Fruit fly (Drosophila melanogaster) whole organism, embryonic: ENCODE data around the gene Sp1.
A peak's percentile ranks its signal among the peaks of the same experiment; 100 is the strongest.

Experiments
- Aef1 ChIP-seq: fragments of 200-800 bp; sonication (Bioruptor generic); IDR thresholded peaks from 3 replicates; pipeline ENCODE4 v1.3.6; 2022; ENCODE audit warnings: missing biosample characterization, missing genetic modification characterization
- Bdp1 ChIP-seq: fragments of 200-800 bp; sonication (Bioruptor generic); optimal IDR thresholded peaks from 3 replicates; lab custom pipeline; 2016; ENCODE audit warnings: missing biosample characterization, missing genetic modification characterization
- BtbVII ChIP-seq: fragments of 200-800 bp; sonication (Bioruptor generic); optimal IDR thresholded peaks from 3 replicates; lab custom pipeline; 2017; ENCODE audit warnings: missing biosample characterization, mild to moderate bottlenecking, missing genetic modification characterization
- CG10321 ChIP-seq: fragments of 200-800 bp; sonication (Bioruptor generic); IDR thresholded peaks from 2 replicates; pipeline ENCODE4 v1.3.6; 2022; ENCODE audit warnings: missing biosample characterization, missing genetic modification characterization
- CG10979 ChIP-seq: fragments of 200-800 bp; sonication (Bioruptor generic); optimal IDR thresholded peaks from 2 replicates; lab custom pipeline; 2018; ENCODE audit warnings: missing biosample characterization, mild to moderate bottlenecking, missing genetic modification characterization, moderate library complexity
- CG11504 ChIP-seq: fragments of 200-800 bp; sonication (Bioruptor generic); optimal IDR thresholded peaks from 3 replicates; lab custom pipeline; 2019; ENCODE audit warnings: missing biosample characterization, mild to moderate bottlenecking, missing genetic modification characterization, moderate library complexity
- CG1233 ChIP-seq: fragments of 200-800 bp; sonication (Bioruptor generic); optimal IDR thresholded peaks from 4 replicates; lab custom pipeline; 2018; ENCODE audit warnings: missing biosample characterization, mild to moderate bottlenecking, missing genetic modification characterization
- CG13296 ChIP-seq: fragments of 200-800 bp; sonication (Bioruptor generic); optimal IDR thresholded peaks from 3 replicates; lab custom pipeline; 2018; ENCODE audit warnings: missing biosample characterization, mild to moderate bottlenecking, missing genetic modification characterization
- CG13624 ChIP-seq: fragments of 200-800 bp; sonication (Bioruptor generic); optimal IDR thresholded peaks from 2 replicates; lab custom pipeline; 2016; ENCODE audit warnings: missing biosample characterization, missing genetic modification characterization
- CG14710 ChIP-seq: fragments of 200-800 bp; sonication (Bioruptor generic); optimal IDR thresholded peaks from 3 replicates; lab custom pipeline; 2019; ENCODE audit warnings: missing biosample characterization, mild to moderate bottlenecking, missing genetic modification characterization, moderate library complexity
- CG14860 ChIP-seq: fragments of 200-800 bp; sonication (Bioruptor generic); IDR thresholded peaks from 3 replicates; pipeline ENCODE4 v1.3.6; 2022; ENCODE audit warnings: missing biosample characterization, missing genetic modification characterization; ENCODE audit not compliant: partially characterized antibody
- CG17568 ChIP-seq: fragments of 200-800 bp; sonication (Bioruptor generic); optimal IDR thresholded peaks from 2 replicates; lab custom pipeline; 2018; ENCODE audit warnings: missing biosample characterization, mild to moderate bottlenecking, missing genetic modification characterization, moderate library complexity
- CG2199 ChIP-seq: fragments of 200-800 bp; sonication (Bioruptor generic); IDR thresholded peaks from 3 replicates; pipeline ENCODE4 v1.3.6; 2022; ENCODE audit warnings: missing biosample characterization, missing genetic modification characterization
- CG2712 ChIP-seq: fragments of 200-800 bp; optimal IDR thresholded peaks from 3 replicates; lab custom pipeline; 2019; ENCODE audit warnings: missing biosample characterization, mild to moderate bottlenecking, missing genetic modification characterization, moderate library complexity
- CG3847 ChIP-seq: fragments of 200-800 bp; sonication (Bioruptor generic); IDR thresholded peaks from 2 replicates; pipeline ENCODE4 v1.3.6; 2022; ENCODE audit warnings: missing biosample characterization, missing genetic modification characterization
- CG42726 ChIP-seq: fragments of 200-800 bp; sonication (Bioruptor generic); IDR thresholded peaks from 2 replicates; pipeline ENCODE4 v1.3.6; 2022; ENCODE audit warnings: missing biosample characterization, missing genetic modification characterization; ENCODE audit not compliant: partially characterized antibody
- CG7357 ChIP-seq: fragments of 200-800 bp; sonication (Bioruptor generic); IDR thresholded peaks from 3 replicates; pipeline ENCODE4 v1.3.6; 2022; ENCODE audit warnings: missing biosample characterization, missing genetic modification characterization
- E2f1 ChIP-seq: fragments of 200-800 bp; sonication (Bioruptor generic); IDR thresholded peaks from 2 replicates; pipeline ENCODE4 v1.3.6; 2022; ENCODE audit warnings: missing biosample characterization, missing genetic modification characterization
- Elba2 ChIP-seq: fragments of 200-800 bp; sonication (Bioruptor generic); optimal IDR thresholded peaks from 3 replicates; lab custom pipeline; 2016; ENCODE audit warnings: missing biosample characterization, missing genetic modification characterization
- Hmx ChIP-seq: fragments of 200-800 bp; sonication (Bioruptor generic); optimal IDR thresholded peaks from 2 replicates; lab custom pipeline; 2016; ENCODE audit warnings: missing biosample characterization, missing genetic modification characterization
- Hr39 ChIP-seq: fragments of >200 bp; optimal IDR thresholded peaks from 2 replicates; lab custom pipeline; 2017
- Hr78 ChIP-seq, 2 experiments: fragments of 200-800 bp in 1 of 2; fragments of >200 bp in 1 of 2; sonication (Bioruptor generic) in 1 of 2; optimal IDR thresholded peaks; 2 replicates each; lab custom pipeline; 2017 to 2019; ENCODE audit warnings: missing biosample characterization in 2 of 2, missing genetic modification characterization in 2 of 2, mild to moderate bottlenecking in 1 of 2, moderate library complexity in 1 of 2
- Jarid2 ChIP-seq: fragments of 200-800 bp; sonication (Bioruptor generic); optimal IDR thresholded peaks from 3 replicates; lab custom pipeline; 2017; ENCODE audit warnings: mild to moderate bottlenecking, missing biosample characterization, missing genetic modification reagents, missing genetic modification characterization
- Nf-YB ChIP-seq: fragments of 200-800 bp; sonication (Bioruptor generic); optimal IDR thresholded peaks from 3 replicates; lab custom pipeline; 2019; ENCODE audit warnings: missing biosample characterization, mild to moderate bottlenecking, missing genetic modification characterization, moderate library complexity
- Scr ChIP-seq: fragments of 200-800 bp; sonication (Bioruptor generic); IDR thresholded peaks from 2 replicates; pipeline ENCODE4 v1.3.6; 2022; ENCODE audit warnings: missing biosample characterization, missing genetic modification characterization; ENCODE audit not compliant: partially characterized antibody
- Spps ChIP-seq: fragments of 200-800 bp; sonication (Bioruptor generic); optimal IDR thresholded peaks from 2 replicates; lab custom pipeline; 2018; ENCODE audit warnings: missing biosample characterization, mild to moderate bottlenecking, missing genetic modification characterization
- Trl ChIP-seq, 3 experiments: fragments of >200 bp in 2 of 3; fragments of 200-800 bp in 1 of 3; sonication (Bioruptor generic) in 1 of 3; optimal IDR thresholded peaks; 2 replicates in 1 of 3; 3 replicates in 2 of 3; lab custom pipeline; 2016 to 2017; ENCODE audit warnings: missing biosample characterization in 1 of 3, missing genetic modification characterization in 1 of 3
- ac ChIP-seq: fragments of 200-800 bp; sonication (Bioruptor generic); optimal IDR thresholded peaks from 3 replicates; lab custom pipeline; 2017; ENCODE audit warnings: missing biosample characterization, mild to moderate bottlenecking, missing genetic modification characterization
- ash1 ChIP-seq: fragments of 200-800 bp; sonication (Bioruptor generic); optimal IDR thresholded peaks from 2 replicates; lab custom pipeline; 2018; ENCODE audit warnings: missing biosample characterization, mild to moderate bottlenecking, missing genetic modification characterization
- btn ChIP-seq: fragments of 200-800 bp; sonication (Bioruptor generic); optimal IDR thresholded peaks from 2 replicates; lab custom pipeline; 2016; ENCODE audit warnings: missing biosample characterization, missing genetic modification characterization
- crol ChIP-seq: fragments of 200-800 bp; sonication (Bioruptor generic); IDR thresholded peaks from 2 replicates; pipeline ENCODE4 v1.3.6; 2022; ENCODE audit warnings: missing biosample characterization, missing genetic modification characterization
- crp ChIP-seq, 2 experiments: fragments of 200-800 bp; sonication (Bioruptor generic); optimal IDR thresholded peaks; 2 replicates in 1 of 2; 3 replicates in 1 of 2; lab custom pipeline; 2017; ENCODE audit warnings: missing biosample characterization in 2 of 2, missing genetic modification characterization in 2 of 2, mild to moderate bottlenecking in 1 of 2, moderate library complexity in 1 of 2
- dm ChIP-seq: fragments of 200-800 bp; sonication (Bioruptor generic); optimal IDR thresholded peaks from 3 replicates; lab custom pipeline; 2016; ENCODE audit warnings: missing biosample characterization, missing genetic modification characterization
- en ChIP-seq: fragments of 200-800 bp; sonication (Bioruptor generic); optimal IDR thresholded peaks from 2 replicates; lab custom pipeline; 2016; ENCODE audit warnings: missing biosample characterization, missing genetic modification characterization
- eve ChIP-seq, 2 experiments: fragments of >200 bp; optimal IDR thresholded peaks; 2 replicates each; lab custom pipeline; 2017; ENCODE audit warnings: missing biosample characterization in 2 of 2, missing genetic modification characterization in 2 of 2
- ewg ChIP-seq: fragments of 200-800 bp; sonication (Bioruptor generic); optimal IDR thresholded peaks from 3 replicates; lab custom pipeline; 2017; ENCODE audit warnings: mild to moderate bottlenecking, missing biosample characterization, missing genetic modification reagents, missing genetic modification characterization
- gcm ChIP-seq: fragments of 200-800 bp; sonication (Bioruptor generic); optimal IDR thresholded peaks from 2 replicates; lab custom pipeline; 2019; ENCODE audit warnings: missing biosample characterization, mild to moderate bottlenecking, missing genetic modification characterization, moderate library complexity
- hbn ChIP-seq: fragments of 200-800 bp; sonication (Bioruptor generic); IDR thresholded peaks from 2 replicates; pipeline ENCODE4 v1.3.6; 2022; ENCODE audit warnings: missing biosample characterization, missing genetic modification characterization; ENCODE audit not compliant: partially characterized antibody
- jing ChIP-seq: fragments of 200-800 bp; sonication (Bioruptor generic); optimal IDR thresholded peaks from 2 replicates; lab custom pipeline; 2018; ENCODE audit warnings: missing biosample characterization, mild to moderate bottlenecking, missing genetic modification characterization
- klu ChIP-seq: fragments of 200-800 bp; sonication (Bioruptor generic); IDR thresholded peaks from 2 replicates; pipeline ENCODE4 v1.3.6; 2022; ENCODE audit warnings: missing biosample characterization, missing genetic modification characterization
- mam ChIP-seq: fragments of 200-800 bp; sonication (Bioruptor generic); optimal IDR thresholded peaks from 3 replicates; lab custom pipeline; 2016; ENCODE audit warnings: missing biosample characterization, missing genetic modification characterization
- mld ChIP-seq: fragments of 200-800 bp; sonication (Bioruptor generic); IDR thresholded peaks from 3 replicates; pipeline ENCODE4 v1.3.6; 2022; ENCODE audit warnings: missing biosample characterization, missing genetic modification characterization; ENCODE audit not compliant: partially characterized antibody
- nmo ChIP-seq: fragments of 200-800 bp; sonication (Bioruptor generic); optimal IDR thresholded peaks from 2 replicates; lab custom pipeline; 2018; ENCODE audit warnings: missing biosample characterization, mild to moderate bottlenecking, missing genetic modification characterization, moderate library complexity
- sd ChIP-seq: fragments of 200-800 bp; sonication (Bioruptor generic); optimal IDR thresholded peaks from 3 replicates; lab custom pipeline; 2018; ENCODE audit warnings: missing biosample characterization, mild to moderate bottlenecking, missing genetic modification characterization, moderate library complexity
- tin ChIP-seq: fragments of 200-800 bp; sonication (Bioruptor generic); optimal IDR thresholded peaks from 3 replicates; lab custom pipeline; 2016; ENCODE audit warnings: missing biosample characterization, missing genetic modification characterization
- unc-4 ChIP-seq: fragments of 200-800 bp; sonication (Bioruptor generic); IDR thresholded peaks from 2 replicates; pipeline ENCODE4 v1.3.6; 2022; ENCODE audit warnings: missing biosample characterization, missing genetic modification characterization; ENCODE audit not compliant: partially characterized antibody
- vvl ChIP-seq: fragments of 200-800 bp; sonication (Bioruptor generic); IDR thresholded peaks from 2 replicates; pipeline ENCODE4 v1.3.6; 2022; ENCODE audit warnings: missing biosample characterization, missing genetic modification characterization
- zen ChIP-seq: fragments of 200-800 bp; sonication (Bioruptor generic); optimal IDR thresholded peaks from 3 replicates; lab custom pipeline; 2018; ENCODE audit warnings: missing biosample characterization, mild to moderate bottlenecking, missing genetic modification characterization, moderate library complexity

Sp1 gene

dm6 chrX:9692297-9693013 lies 37.0 kb upstream of the Sp1 start (continued):
- TF ChIP-seq Aef1 (GFP tag; lab: Robert Waterston, UW) (0 out of 3 replicates have a peak, but pooled peaks have one; percentile 21), CG14710 (tag; lab: Kevin White, UChicago) (peak; percentile 15), Spps (no peak), CG14860 (GFP tag; lab: Robert Waterston, UW) (no peak), ash1 (GFP tag; lab: Kevin White, UChicago) (no peak), eve (GFP tag; optimal IDR thresholded peaks at IDR 0.05; lab: Kevin White, UChicago) (no peak), Jarid2 (GFP tag; lab: Kevin White, UChicago) (peak; percentile 60), CG13296 (no peak), CG2712 (tag; lab: Kevin White, UChicago) (peak; percentile 7), jing (GFP tag; lab: Kevin White, UChicago) (no peak), CG13624 (no peak), Bdp1 (no peak), klu (GFP tag; lab: Robert Waterston, UW) (no peak), Trl (optimal IDR thresholded peaks at IDR 0.05; lab: Kevin White, UChicago) (peak; percentile 36 to 45), Trl (GFP tag; optimal IDR thresholded peaks at IDR 0.05; lab: Kevin White, UChicago) (no peak), CG7357 (GFP tag; lab: Robert Waterston, UW) (no peak), btn (no peak), Elba2 (GFP tag; lab: Kevin White, UChicago) (no peak), en (GFP tag; lab: Kevin White, UChicago) (no peak), CG42726 (GFP tag; lab: Robert Waterston, UW) (no peak), crp (GFP tag; optimal IDR thresholded peaks at IDR 0.05; lab: Kevin White, UChicago) (no peak), CG11504 (peak; percentile 34), dm (GFP tag; lab: Kevin White, UChicago) (no peak), ac (GFP tag; lab: Kevin White, UChicago) (no peak), E2f1 (no peak), CG10321 (GFP tag; lab: Robert Waterston, UW) (peak; percentile 92), CG10979 (tag; lab: Kevin White, UChicago) (peak; percentile 22), Hmx (GFP tag; lab: Kevin White, UChicago) (no peak), CG17568 (no peak), crol (GFP tag; lab: Robert Waterston, UW) (0 out of 2 replicates have a peak, but pooled peaks have one; percentile 25), vvl (GFP tag; lab: Robert Waterston, UW) (peak; percentile 75), Nf-YB (GFP tag; lab: Kevin White, UChicago) (peak; percentile 96), unc-4 (GFP tag; lab: Robert Waterston, UW) (no peak), mam (GFP tag; lab: Kevin White, UChicago) (no peak), tin (no peak), hbn (GFP tag; lab: Robert Waterston, UW) (no peak), BtbVII (GFP tag; lab: Kevin White, UChicago) (no peak), Scr (0 out of 2 replicates have a peak, but pooled peaks have one; percentile 9)

- peak; percentile 14 for TF ChIP-seq ewg (GFP tag; lab: Kevin White, UChicago)
- peak; percentile 47 for TF ChIP-seq sd (tag; lab: Kevin White, UChicago)
- TF ChIP-seq nmo (GFP tag; lab: Kevin White, UChicago): peak; percentile 53
- TF ChIP-seq Bdp1: no peak
- TF ChIP-seq CG3847 (GFP tag; lab: Robert Waterston, UW): 0 out of 2 replicates have a peak, but pooled peaks have one; percentile 13
- TF ChIP-seq Hr78 (GFP tag; optimal IDR thresholded peaks at IDR 0.05; lab: Kevin White, UChicago): no peak
- TF ChIP-seq mld (GFP tag; lab: Robert Waterston, UW): 0 out of 3 replicates have a peak, but pooled peaks have one; percentile 10
- no peak for TF ChIP-seq CG1233 (GFP tag; lab: Kevin White, UChicago)
- TF ChIP-seq Hr39 (lab: Kevin White, UChicago): no peak
- TF ChIP-seq gcm (GFP tag; lab: Kevin White, UChicago): peak; percentile 44
- 0 out of 3 replicates have a peak, but pooled peaks have one; percentile 63 for TF ChIP-seq CG2199 (GFP tag; lab: Robert Waterston, UW)
- no peak for TF ChIP-seq zen (tag; lab: Kevin White, UChicago)
Observed at dm6 chrX:9693720-9694386, 35.6 kb upstream of the Sp1 start, which contains the start of gene btd. btd (plus strand) TSS chrX:9694186.
